Worm (Caenorhabditis elegans) whole organism, early embryonic: ENCODE results near the gene klf-2.

ENCODE experiments used
- B0310.2 ChIP-seq: sonication (generic microtip); optimal IDR thresholded peaks from 2 replicates; lab custom pipeline; 2016; ENCODE audit warnings: mild to moderate bottlenecking, missing genetic modification characterization, missing compliant biosample characterization
- ama-1 ChIP-seq: fragments of 150-350 bp; optimal IDR thresholded peaks from 2 replicates; lab custom pipeline; 2014
- ceh-36 ChIP-seq: sonication (generic microtip); optimal IDR thresholded peaks from 2 replicates; lab custom pipeline; 2016; ENCODE audit warnings: missing genetic modification characterization, inconsistent platforms, missing compliant biosample characterization
- scrt-1 ChIP-seq: fragments of 200-800 bp; sonication (Bioruptor generic); IDR thresholded peaks from 2 replicates; pipeline ENCODE4 v1.3.6; 2022; ENCODE audit warnings: missing genetic modification characterization, missing compliant biosample characterization
- tbx-11 ChIP-seq: fragments of 200-800 bp; sonication (Bioruptor generic); IDR thresholded peaks from 2 replicates; pipeline ENCODE4 v1.3.6; 2022; ENCODE audit warnings: missing genetic modification characterization, missing compliant biosample characterization
- tbx-37 ChIP-seq: fragments of 200-800 bp; sonication (Bioruptor generic); conservative IDR thresholded peaks from 2 replicates; pipeline ENCODE4 v1.3.6; 2022; ENCODE audit warnings: missing genetic modification reagents, missing genetic modification characterization, missing compliant biosample characterization

ce11 chrV:20692903-20693302 lies 7.4 kb downstream of the klf-2 start:
- TF ChIP-seq ceh-36 (no peak), scrt-1 (GFP tag; lab: Robert Waterston, UW) (no peak), ama-1 (lab: Kevin White, UChicago) (no peak), tbx-11 (GFP tag; lab: Robert Waterston, UW) (no peak), tbx-37 (GFP tag; lab: Robert Waterston, UW) (no peak), B0310.2 (no peak)
